Worm (Caenorhabditis elegans) whole organism, midembryonic: ENCODE results near the gene F55C9.14.

Experiments
- cog-1 ChIP-seq: sonication (generic microtip); optimal IDR thresholded peaks from 2 replicates; lab custom pipeline; 2016; ENCODE audit warnings: missing genetic modification characterization, missing compliant biosample characterization
- ztf-23 ChIP-seq: fragments of 200-800 bp; sonication (Bioruptor generic); IDR thresholded peaks from 2 replicates; pipeline ENCODE4 v1.3.6; 2022; ENCODE audit warnings: missing genetic modification reagents, missing genetic modification characterization, missing compliant biosample characterization

- no peak for TF ChIP-seq cog-1 (tag; lab: Kevin White, UChicago)
- TF ChIP-seq ztf-23 = no peak
Measured at ce11 chrV:19282314-19282713, 17.0 kb upstream of the F55C9.14 start, which contains the start of gene fbxb-117.
